Worm (Caenorhabditis elegans) whole organism, L3 larva: ENCODE results near the gene W04D12.1.

Experiments
- R02D3.7 ChIP-seq: fragments of 150-350 bp; optimal IDR thresholded peaks from 2 replicates; lab custom pipeline; 2014; ENCODE audit warnings: missing biosample characterization, missing genetic modification characterization
- elt-2 ChIP-seq: sonication (generic microtip); optimal IDR thresholded peaks from 2 replicates; lab custom pipeline; 2016; ENCODE audit warnings: missing genetic modification reagents, mild to moderate bottlenecking, missing genetic modification characterization, missing compliant biosample characterization
- nfya-1 ChIP-seq: sonication (generic microtip); optimal IDR thresholded peaks from 2 replicates; lab custom pipeline; 2017; ENCODE audit warnings: missing genetic modification characterization, mild to moderate bottlenecking, missing compliant biosample characterization, antibody characterized with exemption, moderate library complexity; ENCODE audit not compliant: insufficient read depth
- nhr-237 ChIP-seq: fragments of 150-350 bp; optimal IDR thresholded peaks from 2 replicates; lab custom pipeline; 2014; ENCODE audit warnings: missing biosample characterization, missing genetic modification characterization
- nhr-28 ChIP-seq: fragments of 150-350 bp; optimal IDR thresholded peaks from 2 replicates; lab custom pipeline; 2014; ENCODE audit warnings: missing biosample characterization, missing genetic modification characterization
- nhr-43 ChIP-seq: sonication (generic microtip); optimal IDR thresholded peaks from 2 replicates; lab custom pipeline; 2016; ENCODE audit warnings: mild to moderate bottlenecking, missing genetic modification characterization, missing compliant biosample characterization; ENCODE audit not compliant: poor library complexity, severe bottlenecking
- pha-4 ChIP-seq: fragments of 150-350 bp; optimal IDR thresholded peaks from 2 replicates; lab custom pipeline; 2014; ENCODE audit warnings: missing biosample characterization, missing genetic modification reagents, missing genetic modification characterization
- zag-1 ChIP-seq: fragments of 150-350 bp; optimal IDR thresholded peaks from 2 replicates; lab custom pipeline; 2014; ENCODE audit warnings: missing biosample characterization, missing genetic modification characterization
- ztf-4 ChIP-seq: fragments of 150-350 bp; optimal IDR thresholded peaks from 2 replicates; lab custom pipeline; 2014; ENCODE audit warnings: missing biosample characterization, missing genetic modification characterization

ce11 chrIII:5853240-5853639 lies 16.5 kb downstream of the W04D12.1 start, which contains the start of gene ddx-23:
- TF ChIP-seq zag-1 (tag; lab: Kevin White, UChicago) (no peak), R02D3.7 (tag; lab: Kevin White, UChicago) (no peak), ztf-4 (tag; lab: Kevin White, UChicago) (no peak), pha-4 (tag; lab: Kevin White, UChicago) (peak; percentile 45), nfya-1 (peak; percentile 35), nhr-28 (tag; lab: Kevin White, UChicago) (no peak), nhr-237 (tag; lab: Kevin White, UChicago) (no peak), nhr-43 (tag; lab: Kevin White, UChicago) (peak; percentile 30), elt-2 (tag; lab: Kevin White, UChicago) (peak; percentile 38)
